Worm (Caenorhabditis elegans) whole organism, late embryonic: Measurements from ENCODE around the gene folt-1.

Source experiments
- C38D4.7 ChIP-seq: fragments of 200-800 bp; sonication (Bioruptor generic); optimal IDR thresholded peaks from 2 replicates; lab custom pipeline; 2018; ENCODE audit warnings: mild to moderate bottlenecking, missing genetic modification characterization, moderate library complexity, missing compliant biosample characterization
- T23F11.4 ChIP-seq: fragments of 200-800 bp; sonication (Bioruptor generic); optimal IDR thresholded peaks from 2 replicates; lab custom pipeline; 2018; ENCODE audit warnings: mild to moderate bottlenecking, missing genetic modification characterization, missing compliant biosample characterization
- ama-1 ChIP-seq: fragments of 150-350 bp; optimal IDR thresholded peaks from 2 replicates; lab custom pipeline; 2014
- ceh-14 ChIP-seq: sonication (generic microtip); optimal IDR thresholded peaks from 2 replicates; lab custom pipeline; 2016; ENCODE audit warnings: missing genotype, missing genetic modification characterization, missing compliant biosample characterization
- ceh-18 ChIP-seq: sonication (generic microtip); optimal IDR thresholded peaks from 2 replicates; lab custom pipeline; 2016; ENCODE audit warnings: missing genetic modification characterization, missing compliant biosample characterization
- ceh-2 ChIP-seq: sonication (generic microtip); optimal IDR thresholded peaks from 2 replicates; lab custom pipeline; 2016; ENCODE audit warnings: missing genotype, missing genetic modification characterization, missing compliant biosample characterization
- ceh-31 ChIP-seq: sonication (generic microtip); optimal IDR thresholded peaks from 2 replicates; lab custom pipeline; 2016; ENCODE audit warnings: missing genetic modification characterization, missing compliant biosample characterization
- ceh-34 ChIP-seq: sonication (generic microtip); optimal IDR thresholded peaks from 2 replicates; lab custom pipeline; 2016; ENCODE audit warnings: mild to moderate bottlenecking, missing genetic modification characterization, missing compliant biosample characterization
- elt-2 ChIP-seq: sonication (generic microtip); optimal IDR thresholded peaks from 2 replicates; lab custom pipeline; 2016; ENCODE audit warnings: missing genetic modification reagents, missing genetic modification characterization, missing compliant biosample characterization
- elt-4 ChIP-seq: sonication (generic microtip); optimal IDR thresholded peaks from 2 replicates; lab custom pipeline; 2016; ENCODE audit warnings: missing genetic modification characterization, missing compliant biosample characterization
- ets-4 ChIP-seq: sonication (generic microtip); optimal IDR thresholded peaks from 2 replicates; lab custom pipeline; 2016; ENCODE audit warnings: missing genetic modification characterization, missing compliant biosample characterization
- eyg-1 ChIP-seq: sonication (generic microtip); optimal IDR thresholded peaks from 2 replicates; lab custom pipeline; 2016; ENCODE audit warnings: missing genotype, missing genetic modification characterization, missing compliant biosample characterization
- fkh-10 ChIP-seq: fragments of 150-350 bp; optimal IDR thresholded peaks from 2 replicates; lab custom pipeline; 2014; ENCODE audit warnings: missing biosample characterization, missing genetic modification reagents, missing genetic modification characterization
- hlh-13 ChIP-seq: fragments of 200-800 bp; sonication (Bioruptor generic); optimal IDR thresholded peaks from 2 replicates; lab custom pipeline; 2018; ENCODE audit warnings: mild to moderate bottlenecking, missing genetic modification characterization, missing compliant biosample characterization
- hlh-8 ChIP-seq: sonication (generic microtip); optimal IDR thresholded peaks from 2 replicates; lab custom pipeline; 2016; ENCODE audit warnings: missing genotype, missing genetic modification characterization, missing compliant biosample characterization
- lim-6 ChIP-seq: sonication (generic microtip); optimal IDR thresholded peaks from 2 replicates; lab custom pipeline; 2016; ENCODE audit warnings: missing genetic modification characterization, missing compliant biosample characterization
- lin-11 ChIP-seq: fragments of 200-800 bp; sonication (Bioruptor generic); optimal IDR thresholded peaks from 2 replicates; lab custom pipeline; 2018; ENCODE audit warnings: mild to moderate bottlenecking, missing genetic modification characterization, missing compliant biosample characterization
- madf-2 ChIP-seq: sonication (generic microtip); optimal IDR thresholded peaks from 2 replicates; lab custom pipeline; 2017; ENCODE audit warnings: missing genetic modification characterization, missing compliant biosample characterization
- mec-3 ChIP-seq: sonication (generic microtip); optimal IDR thresholded peaks from 2 replicates; lab custom pipeline; 2016; ENCODE audit warnings: borderline replicate concordance, missing genetic modification characterization, missing compliant biosample characterization
- nhr-232 ChIP-seq: sonication (generic microtip); optimal IDR thresholded peaks from 2 replicates; lab custom pipeline; 2016; ENCODE audit warnings: missing genetic modification characterization, missing compliant biosample characterization
- npax-4 ChIP-seq: sonication (generic microtip); optimal IDR thresholded peaks from 2 replicates; lab custom pipeline; 2016; ENCODE audit warnings: missing genetic modification characterization, missing compliant biosample characterization
- pha-4 ChIP-seq: fragments of 150-350 bp; optimal IDR thresholded peaks from 2 replicates; lab custom pipeline; 2018; ENCODE audit warnings: missing biosample characterization, missing genetic modification reagents, missing genetic modification characterization
- pros-1 ChIP-seq: fragments of 150-350 bp; optimal IDR thresholded peaks from 2 replicates; lab custom pipeline; 2014; ENCODE audit warnings: missing biosample characterization, missing genetic modification reagents, missing genetic modification characterization
- rnt-1 ChIP-seq: sonication (generic microtip); optimal IDR thresholded peaks from 2 replicates; lab custom pipeline; 2016; ENCODE audit warnings: missing genetic modification characterization, missing compliant biosample characterization
- sox-4 ChIP-seq: sonication (generic microtip); optimal IDR thresholded peaks from 2 replicates; lab custom pipeline; 2017; ENCODE audit warnings: mild to moderate bottlenecking, missing genetic modification characterization, inconsistent platforms, missing compliant biosample characterization
- syd-9 ChIP-seq: sonication (generic microtip); optimal IDR thresholded peaks from 2 replicates; lab custom pipeline; 2016; ENCODE audit warnings: mild to moderate bottlenecking, missing genetic modification characterization, moderate library complexity, missing compliant biosample characterization
- tbx-2 ChIP-seq: sonication (generic microtip); optimal IDR thresholded peaks from 2 replicates; lab custom pipeline; 2016; ENCODE audit warnings: missing genetic modification characterization, missing compliant biosample characterization
- unc-42 ChIP-seq: sonication (generic microtip); optimal IDR thresholded peaks from 2 replicates; lab custom pipeline; 2016; ENCODE audit warnings: missing genotype, missing genetic modification characterization, missing compliant biosample characterization
- zip-5 ChIP-seq: sonication (generic microtip); optimal IDR thresholded peaks from 2 replicates; lab custom pipeline; 2016; ENCODE audit warnings: missing genetic modification characterization, missing compliant biosample characterization

Gene folt-1

DNA sequence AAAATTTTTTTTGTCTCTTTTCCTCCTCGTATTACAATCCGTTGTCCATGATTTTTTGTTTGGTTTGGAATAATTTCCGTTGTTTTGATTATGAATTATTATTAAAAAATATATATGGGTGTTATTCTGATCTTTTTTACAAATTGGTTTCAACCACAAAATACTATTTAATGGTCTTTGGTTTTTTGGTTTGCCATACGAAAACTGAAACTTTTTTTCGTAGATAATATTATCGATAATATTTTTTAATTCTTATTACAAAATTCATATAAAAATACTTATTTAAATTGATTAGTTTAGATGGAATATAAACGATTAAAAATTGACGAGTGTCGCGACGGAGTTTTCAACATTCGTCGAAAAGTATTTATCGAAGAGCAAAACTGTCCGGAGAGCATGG lies 14.1 kb upstream of the folt-1 start, which contains the start of gene jmjd-5:
TSS of gene jmjd-5 (plus strand) at position 301 of the 400 bp plus-strand sequence.
- TF ChIP-seq eyg-1 (no peak), rnt-1 (tag; lab: Kevin White, UChicago) (no peak), ama-1 (no peak), zip-5 (tag; lab: Kevin White, UChicago) (no peak), T23F11.4 (GFP tag; lab: Kevin White, UChicago) (no peak), mec-3 (tag; lab: Kevin White, UChicago) (no peak)

- TF ChIP-seq ceh-2 (tag; lab: Kevin White, UChicago) (no peak), eyg-1 (no peak), syd-9 (tag; lab: Kevin White, UChicago) (no peak), ama-1 (no peak)
These were observed 9.5 kb upstream of the folt-1 start for ce11 chrV:11131801-11132200.

DNA sequence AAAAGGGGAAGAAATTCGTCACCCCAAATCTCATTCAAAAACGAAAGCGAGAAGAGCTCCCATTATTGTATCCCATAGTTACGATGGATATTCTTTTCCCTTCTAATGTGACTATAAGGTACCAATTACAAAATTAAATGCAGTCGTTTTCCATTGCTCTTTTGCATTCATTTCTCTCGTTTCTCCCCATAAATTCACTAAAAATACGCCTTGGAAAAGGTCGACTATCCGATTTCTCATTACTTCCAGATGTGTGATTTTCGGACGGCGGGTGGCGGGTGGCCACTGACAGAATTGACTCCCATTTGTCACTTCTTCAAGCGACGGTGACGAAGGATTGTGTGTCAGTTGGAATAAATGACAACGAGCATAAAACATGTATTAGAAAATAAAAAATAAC lies 7.8 kb upstream of the folt-1 start:
- TF ChIP-seq nhr-232 (tag; lab: Kevin White, UChicago): no peak
- no peak for TF ChIP-seq tbx-2 (tag; lab: Kevin White, UChicago)
- no peak for TF ChIP-seq pros-1
- TF ChIP-seq hlh-8 (tag; lab: Kevin White, UChicago): peak; percentile 15
- no peak for TF ChIP-seq madf-2 (tag; lab: Kevin White, UChicago)
- no peak for TF ChIP-seq ama-1
- no peak for TF ChIP-seq sox-4 (tag; lab: Kevin White, UChicago)

ce11 chrV:11134296-11134695 lies 7.0 kb upstream of the folt-1 start, which contains the start of gene glb-3:
TSS of gene glb-3 (plus strand) at chrV:11134596.
- no peak for TF ChIP-seq ceh-18
- no peak for TF ChIP-seq rnt-1 (tag; lab: Kevin White, UChicago)

ce11 chrV:11140326-11140725 lies 953 bp upstream of the folt-1 start:
- TF ChIP-seq ets-4 (tag; lab: Kevin White, UChicago) (no peak), lin-11 (tag; lab: Kevin White, UChicago) (no peak), rnt-1 (tag; lab: Kevin White, UChicago) (no peak), elt-2 (tag; lab: Kevin White, UChicago) (no peak), ceh-14 (no peak), fkh-10 (GFP tag; lab: Kevin White, UChicago) (no peak), C38D4.7 (GFP tag; lab: Kevin White, UChicago) (no peak), mec-3 (tag; lab: Kevin White, UChicago) (no peak), ceh-18 (peak; percentile 60), unc-42 (tag; lab: Kevin White, UChicago) (peak; percentile 3)

- no peak for TF ChIP-seq hlh-13 (GFP tag; lab: Kevin White, UChicago)
- TF ChIP-seq ceh-34 (tag; lab: Kevin White, UChicago): no peak
- TF ChIP-seq ama-1: no peak
- TF ChIP-seq rnt-1 (tag; lab: Kevin White, UChicago): no peak
- TF ChIP-seq lim-6 (tag; lab: Kevin White, UChicago): no peak
- no peak for TF ChIP-seq ceh-31 (tag; lab: Kevin White, UChicago)
- TF ChIP-seq tbx-2 (tag; lab: Kevin White, UChicago): no peak
- no peak for TF ChIP-seq npax-4 (tag; lab: Kevin White, UChicago)
- no peak for TF ChIP-seq elt-4 (tag; lab: Kevin White, UChicago)
- no peak for TF ChIP-seq pha-4 (tag; lab: Kevin White, UChicago)
- no peak for TF ChIP-seq sox-4 (tag; lab: Kevin White, UChicago)
- TF ChIP-seq C38D4.7 (GFP tag; lab: Kevin White, UChicago): no peak
- no peak for TF ChIP-seq mec-3 (tag; lab: Kevin White, UChicago)
- TF ChIP-seq, all 69 proteins: peak for 0
These were observed 3.4 kb downstream of the folt-1 start, which contains the start of gene C06H2.7 for ce11 chrV:11144694-11145093. TSS of gene C06H2.7 (minus strand) at chrV:11144794.
